Fruit fly (Drosophila melanogaster): ENCODE results near the gene CG17271.

The CG17271 gene

dm6 chr3R:20821815-20822375 lies at the start of gene CG17271, which contains the start of gene RpS20 (continued):
- TF ChIP-seq Xbp1 (GFP tag; optimal IDR thresholded peaks at IDR 0.05) (peak; percentile 96), Elba2 (GFP tag; optimal IDR thresholded peaks at IDR 0.05) (peak; percentile 35), CG9215 (GFP tag; IDR thresholded peaks at IDR 0.05) (peak; percentile 89), CG12299 (tag; optimal IDR thresholded peaks at IDR 0.05) (peak; percentile 84), zfh2 (GFP tag; optimal IDR thresholded peaks at IDR 0.05) (peak; percentile 95), stc (GFP tag; IDR thresholded peaks at IDR 0.05) (peak; percentile 79), CG5180 (GFP tag; optimal IDR thresholded peaks at IDR 0.05) (peak; percentile 57), NC2α (GFP tag; optimal IDR thresholded peaks at IDR 0.05) (peak; percentile 91), CG6854 (GFP tag; optimal IDR thresholded peaks at IDR 0.05) (peak; percentile 66), prd (optimal IDR thresholded peaks at IDR 0.05) (no peak), prd (GFP tag; IDR thresholded peaks at IDR 0.05) (peak; percentile 94), Nf-YA (GFP tag; IDR thresholded peaks at IDR 0.05) (peak; percentile 43; the same call in 1 of the 2 replicates), exex (tag; optimal IDR thresholded peaks at IDR 0.05) (peak; percentile 58), CG18599 (GFP tag; optimal IDR thresholded peaks at IDR 0.05) (peak; percentile 92), chif (GFP tag; optimal IDR thresholded peaks at IDR 0.05) (peak; percentile 89 to 95), mld (GFP tag; IDR thresholded peaks at IDR 0.05; ENCODE audit: partially characterized antibody) (no peak), Usf (GFP tag; optimal IDR thresholded peaks at IDR 0.05) (peak; percentile 71), Drgx (GFP tag; IDR thresholded peaks at IDR 0.05) (peak; percentile 85), CG3065 (GFP tag; optimal IDR thresholded peaks at IDR 0.05) (peak; percentile 82), hkb (optimal IDR thresholded peaks at IDR 0.05) (peak; percentile 18), hkb (GFP tag; IDR thresholded peaks at IDR 0.05) (peak; percentile 91), bsh (GFP tag; optimal IDR thresholded peaks at IDR 0.05) (peak in 1 of 2 experiments; percentile 86), bbx (GFP tag; IDR thresholded peaks at IDR 0.05; ENCODE audit: partially characterized antibody) (0 out of 2 replicates have a peak, but pooled peaks have one; percentile 18), gfzf (GFP tag; optimal IDR thresholded peaks at IDR 0.05) (peak; percentile 93), cas (GFP tag; IDR thresholded peaks at IDR 0.05) (peak; percentile 65; the same call in 1 of the 2 replicates), CG8944 (GFP tag; optimal IDR thresholded peaks at IDR 0.05) (peak; percentile 96), sna (GFP tag; IDR thresholded peaks at IDR 0.05; ENCODE audit: partially characterized antibody) (no peak), her (GFP tag; optimal IDR thresholded peaks at IDR 0.05) (peak; percentile 92), CG1024 (GFP tag; IDR thresholded peaks at IDR 0.05) (peak; percentile 77), Scr (GFP tag; IDR thresholded peaks at IDR 0.05; ENCODE audit: partially characterized antibody) (0 out of 2 replicates have a peak, but pooled peaks have one; percentile 23), Camta (GFP tag; optimal IDR thresholded peaks at IDR 0.05) (peak; percentile 96), seq (GFP tag; IDR thresholded peaks at IDR 0.05) (peak; percentile 87), mam (GFP tag; optimal IDR thresholded peaks at IDR 0.05) (peak; percentile 97), CG2712 (tag; optimal IDR thresholded peaks at IDR 0.05) (peak; percentile 90), ind (GFP tag; optimal IDR thresholded peaks at IDR 0.05) (peak; percentile 95), gem (tag; optimal IDR thresholded peaks at IDR 0.05) (peak; percentile 94), CG2678 (tag; optimal IDR thresholded peaks at IDR 0.05) (peak; percentile 89)

- TF ChIP-seq Dref (GFP tag; IDR thresholded peaks at IDR 0.05) (no peak), aop (GFP tag; IDR thresholded peaks at IDR 0.05) (no peak), fd102C (GFP tag; optimal IDR thresholded peaks at IDR 0.05) (no peak)
Observed at dm6 chr3R:20870736-20871135, 49.1 kb upstream of the CG17271 start, which contains the start of gene TotA. TotA (plus strand) TSS chr3R:20871036.
